Worm (Caenorhabditis elegans) whole organism, L4 larva: Measurements from ENCODE around the gene F13E6.2.

Experiments used
- F10B5.3 ChIP-seq: sonication (generic microtip); optimal IDR thresholded peaks from 2 replicates; lab custom pipeline; 2016; ENCODE audit warnings: mild to moderate bottlenecking, missing genetic modification characterization, missing compliant biosample characterization
- F44E2.7 ChIP-seq: fragments of 200-800 bp; sonication (Bioruptor generic); IDR thresholded peaks from 2 replicates; pipeline ENCODE4 v2.1.2; 2022; ENCODE audit warnings: missing genetic modification characterization, missing compliant biosample characterization
- F49E8.2 ChIP-seq: sonication (generic microtip); optimal IDR thresholded peaks from 2 replicates; lab custom pipeline; 2016; ENCODE audit warnings: missing compliant biosample characterization, mild to moderate bottlenecking, missing genetic modification characterization, borderline replicate concordance
- T20F7.1 ChIP-seq: fragments of 200-800 bp; sonication (Bioruptor generic); optimal IDR thresholded peaks from 2 replicates; lab custom pipeline; 2018; ENCODE audit warnings: mild to moderate bottlenecking, missing genetic modification characterization, missing compliant biosample characterization
- Y105C5A.15 ChIP-seq: fragments of 200-800 bp; sonication (Bioruptor generic); IDR thresholded peaks from 2 replicates; pipeline ENCODE4 v1.3.6; 2022; ENCODE audit warnings: missing genetic modification characterization, missing compliant biosample characterization
- Y5F2A.4 ChIP-seq: fragments of 200-800 bp; sonication (Bioruptor generic); optimal IDR thresholded peaks from 2 replicates; lab custom pipeline; 2018; ENCODE audit warnings: mild to moderate bottlenecking, missing genetic modification characterization, missing compliant biosample characterization
- ZK337.2 ChIP-seq: fragments of 200-800 bp; sonication (Bioruptor generic); IDR thresholded peaks from 2 replicates; pipeline ENCODE4 v1.3.6; 2022; ENCODE audit warnings: missing genetic modification reagents, missing genetic modification characterization, missing compliant biosample characterization
- ZK546.5 ChIP-seq, 2 experiments: sonication (generic microtip); optimal IDR thresholded peaks; 2 replicates each; lab custom pipeline; 2017; ENCODE audit warnings: missing biosample characterization in 2 of 2, missing genetic modification characterization in 2 of 2
- aha-1 ChIP-seq: fragments of 150-350 bp; peaks from one replicate; lab custom pipeline; 2014; ENCODE audit warnings: missing biosample characterization, missing genetic modification characterization
- ceh-32 ChIP-seq: sonication (generic microtip); optimal IDR thresholded peaks from 2 replicates; lab custom pipeline; 2016; ENCODE audit warnings: mild to moderate bottlenecking, missing genetic modification characterization, missing compliant biosample characterization; ENCODE audit not compliant: poor library complexity
- daf-16 ChIP-seq, 3 experiments: sonication (generic microtip); optimal IDR thresholded peaks; 2 replicates each; lab custom pipeline; 2016 to 2017; ENCODE audit warnings: missing genetic modification characterization in 3 of 3, missing genetic modification reagents in 3 of 3, mild to moderate bottlenecking in 2 of 3, missing compliant biosample characterization in 2 of 3, missing biosample characterization in 1 of 3, moderate library complexity in 1 of 3
- daf-19 ChIP-seq: fragments of 200-800 bp; sonication (Bioruptor generic); conservative IDR thresholded peaks from 2 replicates; pipeline ENCODE4 v1.3.6; 2022; ENCODE audit warnings: missing genetic modification characterization, missing compliant biosample characterization
- daf-8 ChIP-seq: fragments of 200-800 bp; sonication (Bioruptor generic); IDR thresholded peaks from 2 replicates; pipeline ENCODE4 v1.3.6; 2022; ENCODE audit warnings: missing genetic modification characterization, missing compliant biosample characterization
- dmd-8 ChIP-seq: fragments of 200-800 bp; sonication (Bioruptor generic); IDR thresholded peaks from 2 replicates; pipeline ENCODE4 v1.3.6; 2022; ENCODE audit warnings: missing genetic modification characterization, missing compliant biosample characterization
- dmd-9 ChIP-seq: fragments of 200-800 bp; sonication (Bioruptor generic); IDR thresholded peaks from 2 replicates; pipeline ENCODE4 v1.3.6; 2022; ENCODE audit warnings: missing genetic modification reagents, missing genetic modification characterization, missing compliant biosample characterization
- duxl-1 ChIP-seq: sonication (generic microtip); optimal IDR thresholded peaks from 2 replicates; lab custom pipeline; 2016; ENCODE audit warnings: mild to moderate bottlenecking, missing genetic modification characterization, moderate library complexity, missing compliant biosample characterization; ENCODE audit not compliant: poor library complexity
- dve-1 ChIP-seq: sonication (generic microtip); optimal IDR thresholded peaks from 2 replicates; lab custom pipeline; 2017; ENCODE audit warnings: antibody characterized with exemption, mild to moderate bottlenecking, missing genetic modification characterization, missing compliant biosample characterization; ENCODE audit not compliant: insufficient read depth
- fkh-10 ChIP-seq: fragments of 150-350 bp; optimal IDR thresholded peaks from 2 replicates; lab custom pipeline; 2014; ENCODE audit warnings: missing biosample characterization, missing genetic modification reagents, missing genetic modification characterization
- hlh-11 ChIP-seq: fragments of 200-800 bp; sonication (Bioruptor generic); optimal IDR thresholded peaks from 2 replicates; lab custom pipeline; 2018; ENCODE audit warnings: mild to moderate bottlenecking, missing genetic modification characterization, missing compliant biosample characterization
- hlh-30 ChIP-seq: sonication (generic microtip); optimal IDR thresholded peaks from 2 replicates; lab custom pipeline; 2017; ENCODE audit warnings: antibody characterized with exemption, mild to moderate bottlenecking, missing genetic modification characterization, missing compliant biosample characterization; ENCODE audit not compliant: insufficient read depth
- hmg-1.1 ChIP-seq: fragments of 200-800 bp; sonication (Bioruptor generic); IDR thresholded peaks from 2 replicates; pipeline ENCODE4 v1.3.6; 2022; ENCODE audit warnings: missing genetic modification reagents, missing genetic modification characterization, missing compliant biosample characterization
- lim-7 ChIP-seq: fragments of 200-800 bp; sonication (Bioruptor generic); IDR thresholded peaks from 2 replicates; pipeline ENCODE4 v1.3.6; 2022; ENCODE audit warnings: missing genetic modification characterization, missing compliant biosample characterization
- lin-1 ChIP-seq: fragments of 200-800 bp; sonication (Bioruptor generic); IDR thresholded peaks from 2 replicates; pipeline ENCODE4 v1.3.6; 2022; ENCODE audit warnings: missing genetic modification reagents, missing genetic modification characterization, missing compliant biosample characterization
- lin-29 ChIP-seq: fragments of 200-800 bp; sonication (Bioruptor generic); IDR thresholded peaks from 2 replicates; pipeline ENCODE4 v1.3.6; 2022; ENCODE audit warnings: missing genetic modification reagents, missing genetic modification characterization, missing compliant biosample characterization
- lin-38 ChIP-seq: fragments of 200-800 bp; sonication (Bioruptor generic); IDR thresholded peaks from 2 replicates; pipeline ENCODE4 v1.3.6; 2022; ENCODE audit warnings: missing genetic modification reagents, missing genetic modification characterization, missing compliant biosample characterization
- lin-39 ChIP-seq: fragments of 150-350 bp; optimal IDR thresholded peaks from 2 replicates; lab custom pipeline; 2014; ENCODE audit warnings: missing biosample characterization, missing genetic modification reagents, missing genetic modification characterization
- lsy-2 ChIP-seq, 2 experiments: fragments of 150-350 bp in 1 of 2; sonication (generic microtip) in 1 of 2; optimal IDR thresholded peaks; 2 replicates each; lab custom pipeline; 2014 to 2017; ENCODE audit warnings: missing biosample characterization in 2 of 2, missing genetic modification characterization in 2 of 2
- mdl-1 ChIP-seq, 2 experiments: fragments of 150-350 bp in 1 of 2; sonication (generic microtip) in 1 of 2; optimal IDR thresholded peaks; 2 replicates each; lab custom pipeline; 2014 to 2017; ENCODE audit warnings: missing biosample characterization in 2 of 2, missing genetic modification characterization in 2 of 2
- mep-1 ChIP-seq: fragments of 150-350 bp; sonication (generic microtip); optimal IDR thresholded peaks from 3 replicates; lab custom pipeline; 2014; ENCODE audit warnings: missing biosample characterization, missing genetic modification characterization
- mes-2 ChIP-seq: sonication (generic microtip); optimal IDR thresholded peaks from 2 replicates; lab custom pipeline; 2016; ENCODE audit warnings: missing genotype, mild to moderate bottlenecking, missing genetic modification characterization, missing compliant biosample characterization; ENCODE audit not compliant: poor library complexity, severe bottlenecking
- nhr-10 ChIP-seq: fragments of 150-350 bp; optimal IDR thresholded peaks from 2 replicates; lab custom pipeline; 2014; ENCODE audit warnings: missing biosample characterization, missing genetic modification characterization
- nhr-102 ChIP-seq: sonication (generic microtip); optimal IDR thresholded peaks from 2 replicates; lab custom pipeline; 2016; ENCODE audit warnings: mild to moderate bottlenecking, missing genetic modification characterization, moderate library complexity, missing compliant biosample characterization
- nhr-11 ChIP-seq: fragments of 150-350 bp; optimal IDR thresholded peaks from 2 replicates; lab custom pipeline; 2014; ENCODE audit warnings: missing biosample characterization, missing genetic modification characterization
- nhr-237 ChIP-seq: sonication (generic microtip); optimal IDR thresholded peaks from 2 replicates; lab custom pipeline; 2017; ENCODE audit warnings: missing biosample characterization, missing genetic modification characterization
- nhr-25 ChIP-seq: sonication (generic microtip); optimal IDR thresholded peaks from 2 replicates; lab custom pipeline; 2017; ENCODE audit warnings: missing genetic modification characterization, mild to moderate bottlenecking, missing compliant biosample characterization, antibody characterized with exemption, moderate library complexity, borderline replicate concordance; ENCODE audit not compliant: insufficient read depth
- nhr-6 ChIP-seq: fragments of 150-350 bp; optimal IDR thresholded peaks from 2 replicates; lab custom pipeline; 2014; ENCODE audit warnings: missing biosample characterization, missing genetic modification characterization
- nhr-76 ChIP-seq: fragments of 150-350 bp; optimal IDR thresholded peaks from 2 replicates; lab custom pipeline; 2014; ENCODE audit warnings: missing biosample characterization, missing genetic modification characterization
- php-3 ChIP-seq: fragments of 200-800 bp; sonication (Bioruptor generic); IDR thresholded peaks from 2 replicates; pipeline ENCODE4 v1.3.6; 2022; ENCODE audit warnings: missing genetic modification reagents, missing genetic modification characterization, missing compliant biosample characterization
- pqm-1 ChIP-seq: sonication (generic microtip); optimal IDR thresholded peaks from 2 replicates; lab custom pipeline; 2017; ENCODE audit warnings: missing biosample characterization, missing genetic modification characterization
- rbr-2 ChIP-seq: sonication (generic microtip); optimal IDR thresholded peaks from 2 replicates; lab custom pipeline; 2016; ENCODE audit warnings: missing genotype, missing genetic modification characterization, missing compliant biosample characterization
- saeg-2 ChIP-seq: fragments of 200-800 bp; sonication (Bioruptor generic); IDR thresholded peaks from 2 replicates; pipeline ENCODE4 v1.3.6; 2022; ENCODE audit warnings: missing genetic modification reagents, missing genetic modification characterization, missing compliant biosample characterization
- skn-1 ChIP-seq: fragments of 150-350 bp; optimal IDR thresholded peaks from 2 replicates; lab custom pipeline; 2014; ENCODE audit warnings: missing biosample characterization, missing genetic modification characterization
- snpc-1.2 ChIP-seq: fragments of 200-800 bp; sonication (Bioruptor generic); IDR thresholded peaks from 2 replicates; pipeline ENCODE4 v1.3.6; 2022; ENCODE audit warnings: missing genetic modification reagents, missing genetic modification characterization, missing compliant biosample characterization
- snpc-4 ChIP-seq: fragments of 150-350 bp; optimal IDR thresholded peaks from 2 replicates; lab custom pipeline; 2014; ENCODE audit warnings: missing biosample characterization, missing genetic modification characterization
- spr-1 ChIP-seq: sonication (generic microtip); optimal IDR thresholded peaks from 2 replicates; lab custom pipeline; 2016; ENCODE audit warnings: mild to moderate bottlenecking, missing genetic modification characterization, missing compliant biosample characterization
- tra-1 ChIP-seq: fragments of 200-800 bp; sonication (Bioruptor generic); IDR thresholded peaks from 2 replicates; pipeline ENCODE4 v1.3.6; 2022; ENCODE audit warnings: missing genetic modification reagents, missing genetic modification characterization, missing compliant biosample characterization
- zag-1 ChIP-seq: fragments of 150-350 bp; optimal IDR thresholded peaks from 2 replicates; lab custom pipeline; 2014; ENCODE audit warnings: missing biosample characterization, missing genetic modification characterization
- zfp-2 ChIP-seq: sonication (generic microtip); optimal IDR thresholded peaks from 2 replicates; lab custom pipeline; 2016; ENCODE audit warnings: mild to moderate bottlenecking, missing genetic modification characterization, missing compliant biosample characterization
- zip-11 ChIP-seq: fragments of 200-800 bp; sonication (Bioruptor generic); IDR thresholded peaks from 2 replicates; pipeline ENCODE4 v1.3.6; 2022; ENCODE audit warnings: missing genetic modification characterization, missing compliant biosample characterization
- ztf-11 ChIP-seq: fragments of 150-350 bp; optimal IDR thresholded peaks from 2 replicates; lab custom pipeline; 2014; ENCODE audit warnings: missing biosample characterization, missing genetic modification characterization

F13E6.2 gene

DNA sequence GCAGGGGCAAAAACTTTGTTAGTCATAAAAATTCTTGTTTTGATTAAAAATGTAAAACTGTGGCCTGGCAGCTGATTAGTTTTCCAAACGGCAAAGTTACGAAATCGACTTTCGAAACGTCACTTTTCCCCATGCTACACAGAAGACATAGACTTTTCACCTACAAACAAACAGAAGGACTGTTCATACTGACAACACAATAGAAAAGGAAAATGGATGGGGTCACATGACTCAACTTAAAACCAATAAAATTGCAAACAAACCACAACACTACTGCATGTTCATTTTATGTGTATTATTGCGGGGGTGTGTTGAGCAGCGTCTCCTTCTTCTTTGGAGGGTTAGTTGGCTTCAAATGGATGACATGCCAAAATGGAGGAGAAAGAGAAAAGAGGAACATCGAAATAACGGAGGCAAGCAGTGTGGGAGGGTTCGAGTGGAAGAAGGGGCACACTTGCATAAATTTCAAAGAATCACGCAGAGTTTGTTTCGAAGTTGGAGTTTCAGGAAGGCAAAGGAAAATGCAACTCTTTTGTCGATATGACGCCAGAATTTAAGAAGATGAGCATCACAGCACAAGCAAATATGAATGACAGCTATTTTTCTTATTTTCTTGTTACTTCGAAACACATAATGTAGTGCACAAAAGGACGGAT lies 4.1 kb upstream of the F13E6.2 start (continued):
- no peak for TF ChIP-seq skn-1 (tag; lab: Kevin White, UChicago)
- TF ChIP-seq F10B5.3 (tag; lab: Kevin White, UChicago): no peak
- 0 out of 2 replicates have a peak, but pooled peaks have one; percentile 26 for TF ChIP-seq php-3 (GFP tag; lab: Robert Waterston, UW)
- TF ChIP-seq nhr-10 (tag; lab: Kevin White, UChicago): no peak
- no peak for TF ChIP-seq lin-39
- peak; percentile 29 for TF ChIP-seq fkh-10 (GFP tag; lab: Kevin White, UChicago)
- no peak for TF ChIP-seq ceh-32 (tag; lab: Kevin White, UChicago)
- TF ChIP-seq lsy-2 (tag; optimal IDR thresholded peaks at IDR 0.05; lab: Kevin White, UChicago): peak in 1 of 2 experiments; percentile 61
- no peak for TF ChIP-seq lin-38 (GFP tag; lab: Robert Waterston, UW)
- TF ChIP-seq T20F7.1: no peak
- TF ChIP-seq F44E2.7 (GFP tag; lab: Robert Waterston, UW): no peak
- TF ChIP-seq nhr-76 (tag; lab: Kevin White, UChicago): no peak
- no peak for TF ChIP-seq saeg-2 (GFP tag; lab: Robert Waterston, UW)
- no peak for TF ChIP-seq ZK546.5 (tag; optimal IDR thresholded peaks at IDR 0.05; lab: Kevin White, UChicago)
- no peak for TF ChIP-seq nhr-237 (tag; lab: Kevin White, UChicago)
- no peak for TF ChIP-seq Y5F2A.4 (GFP tag; lab: Kevin White, UChicago)
- TF ChIP-seq hlh-30 (tag; lab: Kevin White, UChicago): peak; percentile 83
- TF ChIP-seq zfp-2 (tag; lab: Kevin White, UChicago): no peak
- TF ChIP-seq ztf-11 (tag; lab: Kevin White, UChicago): no peak
- TF ChIP-seq tra-1 (GFP tag; lab: Robert Waterston, UW): no peak
- no peak for TF ChIP-seq daf-8 (GFP tag; lab: Robert Waterston, UW)
- no peak for TF ChIP-seq zip-11 (GFP tag; lab: Robert Waterston, UW)
- TF ChIP-seq nhr-11 (tag; lab: Kevin White, UChicago): peak; percentile 58
- TF ChIP-seq dmd-9 (GFP tag; lab: Robert Waterston, UW): no peak
- TF ChIP-seq Y105C5A.15 (GFP tag; lab: Robert Waterston, UW): no peak
- TF ChIP-seq lin-29 (GFP tag; lab: Robert Waterston, UW): no peak
- no peak for TF ChIP-seq snpc-1.2
- TF ChIP-seq dmd-8 (GFP tag; lab: Robert Waterston, UW): no peak
- TF ChIP-seq lim-7: no peak
- TF ChIP-seq mep-1 (tag; lab: Kevin White, UChicago): peak; percentile 73
- TF ChIP-seq mdl-1 (tag; optimal IDR thresholded peaks at IDR 0.05; lab: Kevin White, UChicago): peak in 1 of 2 experiments; percentile 62
- no peak for TF ChIP-seq daf-16 (GFP tag; optimal IDR thresholded peaks at IDR 0.05; lab: Kevin White, UChicago)
- peak; percentile 85 for TF ChIP-seq daf-16 (tag; optimal IDR thresholded peaks at IDR 0.05; lab: Kevin White, UChicago)
- TF ChIP-seq F49E8.2: no peak

ce11 chrX:10677552-10677951 lies 3.5 kb upstream of the F13E6.2 start:
- TF ChIP-seq lsy-2 (tag; optimal IDR thresholded peaks at IDR 0.05; lab: Kevin White, UChicago) (peak in 1 of 2 experiments; percentile 18), hmg-1.1 (GFP tag; lab: Robert Waterston, UW) (peak; percentile 45; the same call in 1 of the 2 replicates), lin-1 (GFP tag; lab: Robert Waterston, UW) (peak; percentile 24; the same call in 1 of the 2 replicates), mes-2 (peak; percentile 62), dve-1 (peak; percentile 52), nhr-6 (tag; lab: Kevin White, UChicago) (peak; percentile 41), ZK337.2 (GFP tag; lab: Robert Waterston, UW) (no peak), nhr-25 (tag; lab: Kevin White, UChicago) (no peak), pqm-1 (tag; lab: Kevin White, UChicago) (peak; percentile 39), rbr-2 (tag; lab: Kevin White, UChicago) (peak; percentile 16), spr-1 (tag; lab: Kevin White, UChicago) (no peak), mep-1 (tag; lab: Kevin White, UChicago) (peak; percentile 26), zag-1 (tag; lab: Kevin White, UChicago) (no peak), duxl-1 (peak; percentile 46), hlh-11 (peak; percentile 50), nhr-102 (tag; lab: Kevin White, UChicago) (peak; percentile 0), snpc-4 (tag; lab: Kevin White, UChicago) (no peak), aha-1 (peak; percentile 64), nhr-237 (tag; lab: Kevin White, UChicago) (no peak), daf-19 (GFP tag; lab: Robert Waterston, UW) (no peak)
